In the genomic region with DNA sequence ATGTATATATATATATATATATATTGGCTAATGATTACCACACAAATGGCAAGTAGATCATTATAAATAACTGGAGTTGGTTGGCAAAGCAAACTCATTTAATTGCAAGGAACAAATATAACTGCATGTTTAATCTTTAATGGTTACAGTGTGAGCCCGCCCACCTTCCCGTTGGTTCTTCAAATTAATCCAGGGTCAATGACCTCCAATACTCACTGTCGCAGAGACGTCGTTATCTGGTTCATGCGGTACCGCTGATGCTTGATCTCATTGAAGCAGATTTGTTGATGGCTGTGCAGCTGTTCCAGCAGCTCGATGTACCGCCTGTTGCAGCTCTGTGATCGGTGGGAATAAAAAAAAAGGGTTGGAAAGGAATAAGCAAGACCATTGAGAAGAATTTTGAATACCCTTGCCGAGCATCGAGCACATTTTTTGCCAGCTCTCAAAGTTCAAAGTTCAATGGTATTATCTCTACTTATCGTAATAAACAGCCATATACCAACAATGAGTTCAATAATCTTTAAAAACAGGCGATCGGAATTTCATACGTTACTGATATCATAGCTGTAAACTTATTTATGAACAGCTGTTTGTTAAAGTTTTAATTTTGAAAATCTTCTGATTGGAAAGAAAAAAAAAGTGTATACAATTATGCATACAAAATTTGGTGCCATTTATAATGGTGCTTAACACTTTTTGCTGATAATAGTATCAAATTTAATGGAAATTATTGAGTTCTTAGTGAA, we compare ENCODE assay signal across 1 fruit fly cellular context.
TF ChIP-seq lines count a peak whose summit lies in the region.

No protein-coding gene starts in this region.

TF ChIP-seq in whole organism, embryonic, 481 proteins besides CTCF, POLR2A, EP300 and RAD21 (continued from another document):
- TF ChIP-seq fd102C (GFP tag; optimal IDR thresholded peaks at IDR 0.05; lab: Kevin White, UChicago) (no peak), CG13123 (GFP tag; optimal IDR thresholded peaks at IDR 0.05; lab: Kevin White, UChicago) (no peak), CG1832 (GFP tag; optimal IDR thresholded peaks at IDR 0.05; lab: Kevin White, UChicago) (no peak), Drgx (GFP tag; IDR thresholded peaks at IDR 0.05; lab: Robert Waterston, UW) (no peak), CrebB (tag; optimal IDR thresholded peaks at IDR 0.05; lab: Kevin White, UChicago) (no peak), otp (GFP tag; IDR thresholded peaks at IDR 0.05; lab: Robert Waterston, UW) (no peak), Gsc (GFP tag; IDR thresholded peaks at IDR 0.05; lab: Robert Waterston, UW) (no peak), trh (GFP tag; optimal IDR thresholded peaks at IDR 0.05; lab: Kevin White, UChicago) (no peak), CG10209 (GFP tag; optimal IDR thresholded peaks at IDR 0.05; lab: Kevin White, UChicago) (no peak), CG11696 (GFP tag; IDR thresholded peaks at IDR 0.05; lab: Robert Waterston, UW) (no peak), Side (GFP tag; optimal IDR thresholded peaks at IDR 0.05; lab: Kevin White, UChicago) (no peak), CG18262 (tag; optimal IDR thresholded peaks at IDR 0.05; lab: Kevin White, UChicago) (peak; percentile 20), ERR (GFP tag; optimal IDR thresholded peaks at IDR 0.05; lab: Kevin White, UChicago) (no peak), Taf1 (GFP tag; IDR thresholded peaks at IDR 0.05; lab: Robert Waterston, UW) (no peak), Ptx1 (GFP tag; IDR thresholded peaks at IDR 0.05; lab: Robert Waterston, UW) (0 out of 2 replicates have a peak, but pooled peaks have one; percentile 9), CG7745 (tag; optimal IDR thresholded peaks at IDR 0.05; lab: Kevin White, UChicago) (no peak), CG2129 (GFP tag; IDR thresholded peaks at IDR 0.05; lab: Robert Waterston, UW; ENCODE audit: partially characterized antibody) (no peak), CG1529 (GFP tag; optimal IDR thresholded peaks at IDR 0.05; lab: Kevin White, UChicago) (no peak), nau (GFP tag; optimal IDR thresholded peaks at IDR 0.05; lab: Kevin White, UChicago) (no peak), GATAe (GFP tag; conservative IDR thresholded peaks at IDR 0.05; lab: Robert Waterston, UW) (no peak), BEAF-32 (GFP tag; optimal IDR thresholded peaks at IDR 0.05; lab: Kevin White, UChicago) (no peak), CG5245 (GFP tag; optimal IDR thresholded peaks at IDR 0.05; lab: Kevin White, UChicago) (no peak), CG3995 (GFP tag; optimal IDR thresholded peaks at IDR 0.05; lab: Kevin White, UChicago) (no peak), kay (GFP tag; optimal IDR thresholded peaks at IDR 0.05; lab: Kevin White, UChicago) (no peak), CG8281 (tag; optimal IDR thresholded peaks at IDR 0.05; lab: Kevin White, UChicago) (no peak), Deaf1 (tag; optimal IDR thresholded peaks at IDR 0.05; lab: Kevin White, UChicago) (no peak), danr (GFP tag; IDR thresholded peaks at IDR 0.05; lab: Robert Waterston, UW) (no peak), grn (GFP tag; optimal IDR thresholded peaks at IDR 0.05; lab: Kevin White, UChicago) (no peak), CG7839 (tag; optimal IDR thresholded peaks at IDR 0.05; lab: Kevin White, UChicago) (peak; percentile 2), Hr78 (GFP tag; optimal IDR thresholded peaks at IDR 0.05; lab: Kevin White, UChicago) (peak in 1 of 2 experiments; percentile 34), CG4730 (GFP tag; IDR thresholded peaks at IDR 0.05; lab: Robert Waterston, UW) (no peak), CG3065 (GFP tag; optimal IDR thresholded peaks at IDR 0.05; lab: Kevin White, UChicago) (no peak), so (GFP tag; IDR thresholded peaks at IDR 0.05; lab: Robert Waterston, UW) (no peak), lbe (GFP tag; optimal IDR thresholded peaks at IDR 0.05; lab: Kevin White, UChicago) (no peak), CG11085 (GFP tag; IDR thresholded peaks at IDR 0.05; lab: Robert Waterston, UW) (no peak), CG15601 (tag; optimal IDR thresholded peaks at IDR 0.05; lab: Kevin White, UChicago) (no peak), gcm2 (GFP tag; optimal IDR thresholded peaks at IDR 0.05; lab: Kevin White, UChicago) (no peak), CG12769 (tag; optimal IDR thresholded peaks at IDR 0.05; lab: Kevin White, UChicago) (no peak), ab (GFP tag; optimal IDR thresholded peaks at IDR 0.05; lab: Kevin White, UChicago) (no peak), HmgD (GFP tag; optimal IDR thresholded peaks at IDR 0.05; lab: Kevin White, UChicago) (no peak), CG10543 (GFP tag; optimal IDR thresholded peaks at IDR 0.05; lab: Kevin White, UChicago) (no peak), Lim3 (GFP tag; IDR thresholded peaks at IDR 0.05; lab: Robert Waterston, UW) (no peak), CG4617 (GFP tag; optimal IDR thresholded peaks at IDR 0.05; lab: Kevin White, UChicago; ENCODE audit: borderline replicate concordance) (no peak), CG2875 (GFP tag; optimal IDR thresholded peaks at IDR 0.05; lab: Kevin White, UChicago) (no peak), jing (GFP tag; optimal IDR thresholded peaks at IDR 0.05; lab: Kevin White, UChicago) (no peak), sug (tag; optimal IDR thresholded peaks at IDR 0.05; lab: Kevin White, UChicago) (no peak), exex (tag; optimal IDR thresholded peaks at IDR 0.05; lab: Kevin White, UChicago) (no peak), dpn (GFP tag; optimal IDR thresholded peaks at IDR 0.05; lab: Kevin White, UChicago) (no peak), trem (tag; optimal IDR thresholded peaks at IDR 0.05; lab: Kevin White, UChicago) (no peak), Vsx1 (GFP tag; optimal IDR thresholded peaks at IDR 0.05; lab: Kevin White, UChicago) (no peak), slou (GFP tag; optimal IDR thresholded peaks at IDR 0.05; lab: Kevin White, UChicago) (no peak), Bteb2 (GFP tag; optimal IDR thresholded peaks at IDR 0.05; lab: Kevin White, UChicago) (no peak), zen2 (GFP tag; IDR thresholded peaks at IDR 0.05; lab: Robert Waterston, UW; ENCODE audit: partially characterized antibody) (no peak), cato (GFP tag; optimal IDR thresholded peaks at IDR 0.05; lab: Kevin White, UChicago; ENCODE audit: borderline replicate concordance) (no peak), HLH54F (GFP tag; optimal IDR thresholded peaks at IDR 0.05; lab: Kevin White, UChicago) (no peak), E2f2 (GFP tag; IDR thresholded peaks at IDR 0.05; lab: Robert Waterston, UW) (no peak), br (optimal IDR thresholded peaks at IDR 0.05; lab: Kevin White, UChicago) (no peak), CG5180 (GFP tag; optimal IDR thresholded peaks at IDR 0.05; lab: Kevin White, UChicago) (no peak), ranshi (GFP tag; IDR thresholded peaks at IDR 0.05; lab: Robert Waterston, UW) (no peak), Oli (tag; optimal IDR thresholded peaks at IDR 0.05; lab: Kevin White, UChicago) (no peak), HmgZ (tag; optimal IDR thresholded peaks at IDR 0.05; lab: Kevin White, UChicago) (no peak), hb (GFP tag; IDR thresholded peaks at IDR 0.05; lab: Robert Waterston, UW; ENCODE audit: partially characterized antibody) (no peak), CG1603 (tag; optimal IDR thresholded peaks at IDR 0.05; lab: Kevin White, UChicago) (no peak), peb (GFP tag; IDR thresholded peaks at IDR 0.05; lab: Robert Waterston, UW) (no peak), CG3163 (GFP tag; optimal IDR thresholded peaks at IDR 0.05; lab: Kevin White, UChicago) (no peak), CG9215 (GFP tag; IDR thresholded peaks at IDR 0.05; lab: Robert Waterston, UW) (no peak), CG1233 (GFP tag; optimal IDR thresholded peaks at IDR 0.05; lab: Kevin White, UChicago) (no peak), NfI (GFP tag; optimal IDR thresholded peaks at IDR 0.05; lab: Kevin White, UChicago) (no peak), Gug (GFP tag; IDR thresholded peaks at IDR 0.05; lab: Robert Waterston, UW) (no peak), Stat92E (GFP tag; optimal IDR thresholded peaks at IDR 0.05; lab: Kevin White, UChicago) (no peak), inv (GFP tag; IDR thresholded peaks at IDR 0.05; lab: Robert Waterston, UW; ENCODE audit: partially characterized antibody) (no peak), hth (optimal IDR thresholded peaks at IDR 0.05; lab: Kevin White, UChicago) (no peak), CG30403 (GFP tag; optimal IDR thresholded peaks at IDR 0.05; lab: Kevin White, UChicago) (peak; percentile 19), CG14441 (GFP tag; IDR thresholded peaks at IDR 0.05; lab: Robert Waterston, UW) (no peak), CG9932 (GFP tag; IDR thresholded peaks at IDR 0.05; lab: Robert Waterston, UW) (no peak), CG7357 (GFP tag; IDR thresholded peaks at IDR 0.05; lab: Robert Waterston, UW) (no peak), CoRest (tag; optimal IDR thresholded peaks at IDR 0.05; lab: Kevin White, UChicago) (peak; percentile 8), Dp (GFP tag; optimal IDR thresholded peaks at IDR 0.05; lab: Kevin White, UChicago) (no peak), H2.0 (GFP tag; IDR thresholded peaks at IDR 0.05; lab: Robert Waterston, UW) (no peak), CG7556 (GFP tag; optimal IDR thresholded peaks at IDR 0.05; lab: Kevin White, UChicago) (peak; percentile 1), ewg (GFP tag; optimal IDR thresholded peaks at IDR 0.05; lab: Kevin White, UChicago) (no peak), CG12659 (GFP tag; optimal IDR thresholded peaks at IDR 0.05; lab: Kevin White, UChicago) (no peak), CG10267 (tag; optimal IDR thresholded peaks at IDR 0.05; lab: Kevin White, UChicago) (no peak), CG10366 (GFP tag; IDR thresholded peaks at IDR 0.05; lab: Robert Waterston, UW) (no peak), tgo (GFP tag; IDR thresholded peaks at IDR 0.05; lab: Robert Waterston, UW) (peak; percentile 14; the same call in 1 of the 3 replicates), CG15479 (GFP tag; optimal IDR thresholded peaks at IDR 0.05; lab: Kevin White, UChicago) (no peak), cas (GFP tag; IDR thresholded peaks at IDR 0.05; lab: Robert Waterston, UW) (no peak), oc (tag; optimal IDR thresholded peaks at IDR 0.05; lab: Kevin White, UChicago) (no peak), Ssrp (tag; optimal IDR thresholded peaks at IDR 0.05; lab: Kevin White, UChicago) (no peak), btn (GFP tag; optimal IDR thresholded peaks at IDR 0.05; lab: Kevin White, UChicago) (no peak), dan (GFP tag; IDR thresholded peaks at IDR 0.05; lab: Robert Waterston, UW) (no peak), wor (GFP tag; IDR thresholded peaks at IDR 0.05; lab: Robert Waterston, UW) (no peak), CG8765 (GFP tag; IDR thresholded peaks at IDR 0.05; lab: Robert Waterston, UW) (no peak), CG17802 (tag; optimal IDR thresholded peaks at IDR 0.05; lab: Kevin White, UChicago) (no peak), ken (GFP tag; IDR thresholded peaks at IDR 0.05; lab: Robert Waterston, UW) (no peak), twi (tag; optimal IDR thresholded peaks at IDR 0.05; lab: Kevin White, UChicago) (no peak), CG13424 (tag; optimal IDR thresholded peaks at IDR 0.05; lab: Kevin White, UChicago) (no peak), aop (GFP tag; IDR thresholded peaks at IDR 0.05; lab: Robert Waterston, UW) (no peak)
TF ChIP-seq in whole organism, embryonic: peak in this region for 21.
